Worm (Caenorhabditis elegans) whole organism, young adult: ENCODE measurements around the gene T04C12.8.

Experiments
- B0019.2 ChIP-seq: fragments of 200-800 bp; sonication (Bioruptor generic); conservative IDR thresholded peaks from 2 replicates; pipeline ENCODE4 v1.3.6; 2022; ENCODE audit warnings: missing genetic modification reagents, missing genetic modification characterization, missing compliant biosample characterization
- F22D6.2 ChIP-seq: sonication (generic microtip); optimal IDR thresholded peaks from 2 replicates; lab custom pipeline; 2016; ENCODE audit warnings: mild to moderate bottlenecking, missing genetic modification characterization, missing compliant biosample characterization
- F23B12.7 ChIP-seq: sonication (generic microtip); optimal IDR thresholded peaks from 2 replicates; lab custom pipeline; 2017; ENCODE audit warnings: missing genetic modification characterization, mild to moderate bottlenecking, missing compliant biosample characterization, antibody characterized with exemption, moderate library complexity; ENCODE audit not compliant: insufficient read depth
- F39B2.1 ChIP-seq: fragments of 200-800 bp; sonication (Bioruptor generic); IDR thresholded peaks from 2 replicates; pipeline ENCODE4 v1.3.6; 2022; ENCODE audit warnings: missing genetic modification reagents, missing genetic modification characterization, missing compliant biosample characterization
- K11D2.4 ChIP-seq: fragments of 200-800 bp; sonication (Bioruptor generic); IDR thresholded peaks from 2 replicates; pipeline ENCODE4 v1.3.6; 2022; ENCODE audit warnings: missing genetic modification reagents, missing genetic modification characterization, missing compliant biosample characterization
- T07F8.4 ChIP-seq: sonication (generic microtip); optimal IDR thresholded peaks from 2 replicates; lab custom pipeline; 2016; ENCODE audit warnings: mild to moderate bottlenecking, missing genetic modification characterization, moderate library complexity, missing compliant biosample characterization
- T26A5.8 ChIP-seq: sonication (generic microtip); optimal IDR thresholded peaks from 2 replicates; lab custom pipeline; 2016; ENCODE audit warnings: missing genetic modification characterization, missing compliant biosample characterization
- Y53G8AR.9 ChIP-seq: fragments of 200-800 bp; sonication (Bioruptor generic); conservative IDR thresholded peaks from 2 replicates; pipeline ENCODE4 v1.3.6; 2022; ENCODE audit warnings: missing genetic modification reagents, missing genetic modification characterization, missing compliant biosample characterization
- athp-1 ChIP-seq: sonication (generic microtip); optimal IDR thresholded peaks from 2 replicates; lab custom pipeline; 2017; ENCODE audit warnings: mild to moderate bottlenecking, missing genetic modification characterization, missing compliant biosample characterization
- attf-3 ChIP-seq: fragments of 200-800 bp; sonication (Bioruptor generic); conservative IDR thresholded peaks from 2 replicates; pipeline ENCODE4 v1.3.6; 2022; ENCODE audit warnings: missing genetic modification reagents, missing genetic modification characterization, missing compliant biosample characterization
- bed-2 ChIP-seq: fragments of 200-800 bp; sonication (Bioruptor generic); IDR thresholded peaks from 2 replicates; pipeline ENCODE4 v1.3.6; 2022; ENCODE audit warnings: missing genetic modification reagents, missing genetic modification characterization, missing compliant biosample characterization
- cebp-1 ChIP-seq, 2 experiments: fragments of 200-800 bp in 1 of 2; sonication (Bioruptor generic) in 1 of 2; sonication (generic microtip) in 1 of 2; IDR thresholded peaks in 1 of 2; optimal IDR thresholded peaks in 1 of 2; 2 replicates each; pipeline versions ENCODE4 v1.3.6 to Lab custom; 2017 to 2022; ENCODE audit warnings: missing compliant biosample characterization in 2 of 2, missing genetic modification characterization in 2 of 2, mild to moderate bottlenecking in 1 of 2, missing genetic modification reagents in 1 of 2, moderate library complexity in 1 of 2
- cebp-2 ChIP-seq: fragments of 200-800 bp; sonication (Bioruptor generic); IDR thresholded peaks from 2 replicates; pipeline ENCODE4 v1.3.6; 2022; ENCODE audit warnings: missing genetic modification characterization, missing compliant biosample characterization
- ceh-100 ChIP-seq: fragments of 200-800 bp; sonication (Bioruptor generic); IDR thresholded peaks from 2 replicates; pipeline ENCODE4 v1.3.6; 2022; ENCODE audit warnings: missing genetic modification reagents, missing genetic modification characterization, missing compliant biosample characterization
- ceh-27 ChIP-seq: fragments of 200-800 bp; sonication (Bioruptor generic); optimal IDR thresholded peaks from 2 replicates; lab custom pipeline; 2018; ENCODE audit warnings: mild to moderate bottlenecking, missing genetic modification characterization, moderate library complexity, missing compliant biosample characterization
- ceh-58 ChIP-seq: fragments of 200-800 bp; sonication (Bioruptor generic); IDR thresholded peaks from 2 replicates; pipeline ENCODE4 v1.3.6; 2022; ENCODE audit warnings: missing genetic modification characterization, missing compliant biosample characterization
- ceh-91 ChIP-seq: fragments of 200-800 bp; sonication (Bioruptor generic); IDR thresholded peaks from 2 replicates; pipeline ENCODE4 v1.3.6; 2022; ENCODE audit warnings: missing genetic modification reagents, missing genetic modification characterization, missing compliant biosample characterization
- die-1 ChIP-seq: sonication (generic microtip); optimal IDR thresholded peaks from 2 replicates; lab custom pipeline; 2016; ENCODE audit warnings: missing genotype, mild to moderate bottlenecking, missing genetic modification characterization, missing compliant biosample characterization
- dox-1 ChIP-seq: fragments of 200-800 bp; sonication (Bioruptor generic); IDR thresholded peaks from 2 replicates; pipeline ENCODE4 v1.3.6; 2022; ENCODE audit warnings: missing genetic modification reagents, missing genetic modification characterization, missing compliant biosample characterization
- dpff-1 ChIP-seq: sonication (generic microtip); optimal IDR thresholded peaks from 2 replicates; lab custom pipeline; 2017; ENCODE audit warnings: mild to moderate bottlenecking, missing genetic modification characterization, missing compliant biosample characterization
- dpl-1 ChIP-seq: fragments of 150-350 bp; optimal IDR thresholded peaks from 2 replicates; lab custom pipeline; 2014; ENCODE audit warnings: missing biosample characterization, missing genetic modification reagents, missing genetic modification characterization
- ekl-4 ChIP-seq: fragments of 200-800 bp; sonication (Bioruptor generic); IDR thresholded peaks from 2 replicates; pipeline ENCODE4 v1.3.6; 2022; ENCODE audit warnings: missing genetic modification reagents, missing genetic modification characterization, missing compliant biosample characterization
- him-1 ChIP-seq: sonication (generic microtip); optimal IDR thresholded peaks from 2 replicates; lab custom pipeline; 2016; ENCODE audit warnings: missing genotype, missing genetic modification reagents, missing genetic modification characterization, missing compliant biosample characterization
- hlh-26 ChIP-seq: fragments of 200-800 bp; sonication (Bioruptor generic); conservative IDR thresholded peaks from 2 replicates; pipeline ENCODE4 v1.3.6; 2022; ENCODE audit warnings: missing genetic modification reagents, missing genetic modification characterization, missing compliant biosample characterization
- hrde-1 ChIP-seq: sonication (generic microtip); optimal IDR thresholded peaks from 2 replicates; lab custom pipeline; 2016; ENCODE audit warnings: missing genetic modification characterization, mild to moderate bottlenecking, missing compliant biosample characterization, moderate library complexity, missing genotype, missing genetic modification reagents, borderline replicate concordance
- lag-1 ChIP-seq: fragments of 200-800 bp; sonication (Bioruptor generic); IDR thresholded peaks from 2 replicates; pipeline ENCODE4 v1.3.6; 2022; ENCODE audit warnings: missing genetic modification reagents, missing genetic modification characterization, missing compliant biosample characterization
- lin-54 ChIP-seq: fragments of 200-800 bp; sonication (Bioruptor generic); optimal IDR thresholded peaks from 2 replicates; lab custom pipeline; 2018; ENCODE audit warnings: mild to moderate bottlenecking, missing genetic modification characterization, missing compliant biosample characterization
- lsl-1 ChIP-seq: fragments of 200-800 bp; sonication (Bioruptor generic); optimal IDR thresholded peaks from 2 replicates; lab custom pipeline; 2018; ENCODE audit warnings: mild to moderate bottlenecking, missing genetic modification characterization, moderate library complexity, missing compliant biosample characterization
- madf-10 ChIP-seq: sonication (generic microtip); optimal IDR thresholded peaks from 2 replicates; lab custom pipeline; 2016; ENCODE audit warnings: mild to moderate bottlenecking, missing genetic modification characterization, missing compliant biosample characterization
- madf-3 ChIP-seq: fragments of 200-800 bp; sonication (Bioruptor generic); IDR thresholded peaks from 2 replicates; pipeline ENCODE4 v1.3.6; 2022; ENCODE audit warnings: missing genetic modification reagents, missing genetic modification characterization, missing compliant biosample characterization
- madf-8 ChIP-seq: fragments of 200-800 bp; sonication (Bioruptor generic); conservative IDR thresholded peaks from 2 replicates; pipeline ENCODE4 v1.3.6; 2022; ENCODE audit warnings: missing genetic modification reagents, missing genetic modification characterization, missing compliant biosample characterization
- nfya-2 ChIP-seq: fragments of 200-800 bp; sonication (Bioruptor generic); IDR thresholded peaks from 2 replicates; pipeline ENCODE4 v1.3.6; 2022; ENCODE audit warnings: missing genetic modification reagents, missing genetic modification characterization, missing compliant biosample characterization
- nfyb-1 ChIP-seq: fragments of 200-800 bp; sonication (Bioruptor generic); IDR thresholded peaks from 2 replicates; pipeline ENCODE4 v1.3.6; 2022; ENCODE audit warnings: missing genetic modification reagents, missing genetic modification characterization, missing compliant biosample characterization
- pbrm-1 ChIP-seq: fragments of 200-800 bp; sonication (Bioruptor generic); IDR thresholded peaks from 2 replicates; pipeline ENCODE4 v1.3.6; 2022; ENCODE audit warnings: missing genetic modification reagents, missing genetic modification characterization, missing compliant biosample characterization
- pha-4 ChIP-seq: fragments of 150-350 bp; sonication (generic microtip); optimal IDR thresholded peaks from 2 replicates; lab custom pipeline; 2014; ENCODE audit warnings: missing biosample characterization, missing genetic modification reagents, missing genetic modification characterization
- repo-1 ChIP-seq: sonication (generic microtip); optimal IDR thresholded peaks from 2 replicates; lab custom pipeline; 2017; ENCODE audit warnings: mild to moderate bottlenecking, missing genetic modification characterization, missing compliant biosample characterization
- sea-2 ChIP-seq: fragments of 200-800 bp; sonication (Bioruptor generic); IDR thresholded peaks from 2 replicates; pipeline ENCODE4 v1.3.6; 2022; ENCODE audit warnings: missing genetic modification characterization, missing compliant biosample characterization
- snpc-1.1 ChIP-seq: sonication (generic microtip); optimal IDR thresholded peaks from 2 replicates; lab custom pipeline; 2017; ENCODE audit warnings: missing genetic modification characterization, mild to moderate bottlenecking, missing compliant biosample characterization, antibody characterized with exemption, moderate library complexity, missing genotype, missing genetic modification reagents; ENCODE audit not compliant: insufficient read depth
- somi-1 ChIP-seq: fragments of 200-800 bp; sonication (Bioruptor generic); optimal IDR thresholded peaks from 2 replicates; lab custom pipeline; 2018; ENCODE audit warnings: mild to moderate bottlenecking, missing genetic modification characterization, missing compliant biosample characterization
- sptf-2 ChIP-seq: fragments of 200-800 bp; sonication (Bioruptor generic); optimal IDR thresholded peaks from 2 replicates; lab custom pipeline; 2018; ENCODE audit warnings: mild to moderate bottlenecking, missing genetic modification characterization, missing compliant biosample characterization
- tbp1 ChIP-seq: fragments of 200-800 bp; sonication (Bioruptor generic); optimal IDR thresholded peaks from 2 replicates; lab custom pipeline; 2018; ENCODE audit warnings: mild to moderate bottlenecking, missing genetic modification characterization, missing compliant biosample characterization
- unc-130 ChIP-seq: sonication (generic microtip); optimal IDR thresholded peaks from 2 replicates; lab custom pipeline; 2016; ENCODE audit warnings: missing genetic modification reagents, missing genetic modification characterization, missing compliant biosample characterization
- zfh-2 ChIP-seq: fragments of 200-800 bp; sonication (Bioruptor generic); conservative IDR thresholded peaks from 2 replicates; pipeline ENCODE4 v1.3.6; 2022; ENCODE audit warnings: missing genetic modification reagents, missing genetic modification characterization, missing compliant biosample characterization
- zim-3 ChIP-seq: sonication (generic microtip); optimal IDR thresholded peaks from 2 replicates; lab custom pipeline; 2017; ENCODE audit warnings: mild to moderate bottlenecking, missing genetic modification characterization, moderate library complexity, missing compliant biosample characterization
- ztf-25 ChIP-seq: fragments of 200-800 bp; sonication (Bioruptor generic); IDR thresholded peaks from 2 replicates; pipeline ENCODE4 v1.3.6; 2022; ENCODE audit warnings: missing genetic modification reagents, missing genetic modification characterization, missing compliant biosample characterization
- ztf-28 ChIP-seq: fragments of 200-800 bp; sonication (Bioruptor generic); IDR thresholded peaks from 2 replicates; pipeline ENCODE4 v1.3.6; 2022; ENCODE audit warnings: missing genetic modification reagents, missing genetic modification characterization, missing compliant biosample characterization
- ztf-6 ChIP-seq: fragments of 200-800 bp; sonication (Bioruptor generic); IDR thresholded peaks from 2 replicates; pipeline ENCODE4 v1.3.6; 2022; ENCODE audit warnings: missing genetic modification reagents, missing genetic modification characterization, missing compliant biosample characterization

T04C12.8 gene

ce11 chrV:11078104-11078724 lies 9.1 kb upstream of the T04C12.8 start, which contains the start of gene act-2 (continued):
- TF ChIP-seq cebp-1 (GFP tag; IDR thresholded peaks at IDR 0.05; lab: Robert Waterston, UW) = no peak
- no peak for TF ChIP-seq cebp-1 (tag; optimal IDR thresholded peaks at IDR 0.05; lab: Kevin White, UChicago)
- TF ChIP-seq lin-54 (GFP tag; lab: Kevin White, UChicago) = peak; percentile 93
- no peak for TF ChIP-seq repo-1 (tag; lab: Kevin White, UChicago)
- TF ChIP-seq attf-3 = no peak
- TF ChIP-seq ekl-4 = peak; percentile 73
- TF ChIP-seq K11D2.4 = 0 out of 2 replicates have a peak, but pooled peaks have one; percentile 33
- TF ChIP-seq T07F8.4 (tag; lab: Kevin White, UChicago) = no peak
- TF ChIP-seq zfh-2 (GFP tag; lab: Robert Waterston, UW) = no peak
- peak; percentile 53 for TF ChIP-seq tbp1 (GFP tag; lab: Kevin White, UChicago)
- peak; percentile 87 for TF ChIP-seq madf-3 (GFP tag; lab: Robert Waterston, UW)
- peak; percentile 76; the same call in 1 of the 2 replicates for TF ChIP-seq nfyb-1 (GFP tag; lab: Robert Waterston, UW)
- no peak for TF ChIP-seq ztf-25 (GFP tag; lab: Robert Waterston, UW)
- TF ChIP-seq madf-10 (tag; lab: Kevin White, UChicago) = no peak
- TF ChIP-seq ztf-6 (GFP tag; lab: Robert Waterston, UW) = no peak
- TF ChIP-seq sea-2 (GFP tag; lab: Robert Waterston, UW) = no peak
- TF ChIP-seq sptf-2 (GFP tag; lab: Kevin White, UChicago) = no peak
- no peak for TF ChIP-seq cebp-2 (GFP tag; lab: Robert Waterston, UW)
- peak; percentile 75; the same call in 1 of the 2 replicates for TF ChIP-seq B0019.2 (GFP tag; lab: Robert Waterston, UW)
- peak; percentile 22 for TF ChIP-seq athp-1 (tag; lab: Kevin White, UChicago)
- TF ChIP-seq ztf-28 (GFP tag; lab: Robert Waterston, UW) = 0 out of 2 replicates have a peak, but pooled peaks have one; percentile 54
- no peak for TF ChIP-seq somi-1
- peak; percentile 38 for TF ChIP-seq hrde-1 (tag; lab: Kevin White, UChicago)
- TF ChIP-seq dpl-1 (GFP tag; lab: Kevin White, UChicago) = peak; percentile 93
- TF ChIP-seq unc-130 = peak; percentile 50
- TF ChIP-seq snpc-1.1 (tag; lab: Kevin White, UChicago) = peak; percentile 20
- no peak for TF ChIP-seq T26A5.8 (tag; lab: Kevin White, UChicago)
- TF ChIP-seq F23B12.7 (tag; lab: Kevin White, UChicago) = peak; percentile 22
- peak; percentile 84 for TF ChIP-seq madf-8 (GFP tag; lab: Robert Waterston, UW)
- peak; percentile 67 for TF ChIP-seq ceh-27 (GFP tag; lab: Kevin White, UChicago)
- TF ChIP-seq ceh-58 (GFP tag; lab: Robert Waterston, UW) = no peak
- peak; percentile 55 for TF ChIP-seq lsl-1 (GFP tag; lab: Kevin White, UChicago)
- TF ChIP-seq nfya-2 (GFP tag; lab: Robert Waterston, UW) = no peak
- peak; percentile 93 for TF ChIP-seq dox-1 (GFP tag; lab: Robert Waterston, UW)
- no peak for TF ChIP-seq F39B2.1
- no peak for TF ChIP-seq lag-1 (GFP tag; lab: Robert Waterston, UW)
- peak; percentile 86 for TF ChIP-seq ceh-91
- no peak for TF ChIP-seq him-1
- no peak for TF ChIP-seq pha-4 (tag; lab: Kevin White, UChicago)
- no peak for TF ChIP-seq dpff-1
- TF ChIP-seq Y53G8AR.9 (GFP tag; lab: Robert Waterston, UW) = peak; percentile 77
- peak; percentile 64 for TF ChIP-seq ceh-100 (GFP tag; lab: Robert Waterston, UW)
- TF ChIP-seq F22D6.2 (tag; lab: Kevin White, UChicago) = no peak
- TF ChIP-seq hlh-26 (GFP tag; lab: Robert Waterston, UW) = no peak
- TF ChIP-seq pbrm-1 (GFP tag; lab: Robert Waterston, UW) = peak; percentile 85
- no peak for TF ChIP-seq bed-2 (GFP tag; lab: Robert Waterston, UW)
- TF ChIP-seq die-1 = no peak
- no peak for TF ChIP-seq zim-3 (tag; lab: Kevin White, UChicago)
